Worm (Caenorhabditis elegans) whole organism, L1 larva: ENCODE data around the gene nhr-233.
A peak's percentile ranks its signal among the peaks of the same experiment; 100 is the strongest.

Experiments used
- F16B12.6 ChIP-seq: fragments of 150-350 bp; optimal IDR thresholded peaks from 2 replicates; lab custom pipeline; 2014; ENCODE audit warnings: missing biosample characterization, missing genetic modification characterization
- Y116A8C.19 ChIP-seq: sonication (generic microtip); optimal IDR thresholded peaks from 2 replicates; lab custom pipeline; 2016; ENCODE audit warnings: missing compliant biosample characterization, missing genetic modification characterization, borderline replicate concordance
- aha-1 ChIP-seq: fragments of 150-350 bp; optimal IDR thresholded peaks from 2 replicates; lab custom pipeline; 2014; ENCODE audit warnings: missing biosample characterization, missing genetic modification characterization
- alr-1 ChIP-seq: fragments of 200-800 bp; sonication (Bioruptor generic); optimal IDR thresholded peaks from 2 replicates; lab custom pipeline; 2018; ENCODE audit warnings: borderline replicate concordance, mild to moderate bottlenecking, missing genetic modification characterization, missing compliant biosample characterization
- ama-1 ChIP-seq: fragments of 150-350 bp; optimal IDR thresholded peaks from 2 replicates; lab custom pipeline; 2014
- ceh-8 ChIP-seq: fragments of 200-800 bp; sonication (Bioruptor generic); optimal IDR thresholded peaks from 2 replicates; lab custom pipeline; 2018; ENCODE audit warnings: mild to moderate bottlenecking, missing genetic modification characterization, moderate library complexity, missing compliant biosample characterization
- ceh-82 ChIP-seq, 3 experiments: fragments of 150-350 bp in 1 of 3; sonication (generic microtip) in 2 of 3; optimal IDR thresholded peaks; 2 replicates each; lab custom pipeline; 2014 to 2017; ENCODE audit warnings: missing biosample characterization in 3 of 3, missing genetic modification characterization in 3 of 3
- ceh-88 ChIP-seq: fragments of 200-800 bp; sonication (Bioruptor generic); IDR thresholded peaks from 2 replicates; pipeline ENCODE4 v1.3.6; 2022; ENCODE audit warnings: missing genetic modification characterization, missing compliant biosample characterization
- ceh-90 ChIP-seq: sonication (generic microtip); optimal IDR thresholded peaks from 2 replicates; lab custom pipeline; 2016; ENCODE audit warnings: missing genetic modification characterization, missing compliant biosample characterization
- dpl-1 ChIP-seq, 3 experiments: fragments of 150-350 bp in 2 of 3; sonication (generic microtip) in 1 of 3; optimal IDR thresholded peaks; 2 replicates each; lab custom pipeline; 2014 to 2017; ENCODE audit warnings: missing biosample characterization in 3 of 3, missing genetic modification characterization in 3 of 3, missing genetic modification reagents in 3 of 3
- dsc-1 ChIP-seq: sonication (generic microtip); optimal IDR thresholded peaks from 2 replicates; lab custom pipeline; 2016; ENCODE audit warnings: mild to moderate bottlenecking, missing genetic modification characterization, missing compliant biosample characterization
- efl-3 ChIP-seq: fragments of 200-800 bp; sonication (Bioruptor generic); optimal IDR thresholded peaks from 2 replicates; lab custom pipeline; 2018; ENCODE audit warnings: mild to moderate bottlenecking, missing genetic modification characterization, missing compliant biosample characterization
- egl-13 ChIP-seq: sonication (generic microtip); optimal IDR thresholded peaks from 2 replicates; lab custom pipeline; 2016; ENCODE audit warnings: missing genotype, missing genetic modification reagents, missing genetic modification characterization, missing compliant biosample characterization
- egl-27 ChIP-seq, 2 experiments: fragments of 150-350 bp in 1 of 2; sonication (generic microtip); optimal IDR thresholded peaks; 3 replicates each; lab custom pipeline; 2017 to 2018; ENCODE audit warnings: missing biosample characterization in 2 of 2, missing genetic modification characterization in 2 of 2, missing genetic modification reagents in 2 of 2
- elt-2 ChIP-seq: sonication (generic microtip); optimal IDR thresholded peaks from 2 replicates; lab custom pipeline; 2016; ENCODE audit warnings: missing genetic modification characterization, mild to moderate bottlenecking, inconsistent platforms, missing compliant biosample characterization, missing genetic modification reagents
- fkh-4 ChIP-seq: sonication (generic microtip); optimal IDR thresholded peaks from 2 replicates; lab custom pipeline; 2016; ENCODE audit warnings: missing compliant biosample characterization, missing genetic modification characterization, borderline replicate concordance
- fkh-8 ChIP-seq: sonication (generic microtip); optimal IDR thresholded peaks from 2 replicates; lab custom pipeline; 2016; ENCODE audit warnings: mild to moderate bottlenecking, missing genetic modification characterization, missing compliant biosample characterization
- grh-1 ChIP-seq: fragments of 200-800 bp; sonication (Bioruptor generic); IDR thresholded peaks from 2 replicates; pipeline ENCODE4 v1.3.6; 2022; ENCODE audit warnings: missing genetic modification reagents, missing genetic modification characterization, missing compliant biosample characterization
- hlh-4 ChIP-seq: sonication (generic microtip); optimal IDR thresholded peaks from 2 replicates; lab custom pipeline; 2016; ENCODE audit warnings: mild to moderate bottlenecking, missing genetic modification characterization, missing compliant biosample characterization
- hpl-2 ChIP-seq: fragments of 150-350 bp; optimal IDR thresholded peaks from 2 replicates; lab custom pipeline; 2014; ENCODE audit warnings: missing biosample characterization, missing genetic modification reagents, missing genetic modification characterization
- jun-1 ChIP-seq: fragments of 150-350 bp; optimal IDR thresholded peaks from 2 replicates; lab custom pipeline; 2014; ENCODE audit warnings: missing biosample characterization, missing genetic modification reagents, missing genetic modification characterization
- lsy-2 ChIP-seq, 2 experiments: fragments of 150-350 bp; optimal IDR thresholded peaks; 2 replicates each; lab custom pipeline; 2014; ENCODE audit warnings: missing biosample characterization in 2 of 2, missing genetic modification characterization in 2 of 2
- mdl-1 ChIP-seq, 2 experiments: fragments of 150-350 bp; optimal IDR thresholded peaks; 2 replicates each; lab custom pipeline; 2014 to 2017; ENCODE audit warnings: missing biosample characterization in 2 of 2, missing genetic modification characterization in 2 of 2, inconsistent platforms in 1 of 2
- mep-1 ChIP-seq: fragments of 150-350 bp; optimal IDR thresholded peaks from 2 replicates; lab custom pipeline; 2014; ENCODE audit warnings: missing biosample characterization, missing genetic modification characterization
- nhr-12 ChIP-seq: sonication (generic microtip); optimal IDR thresholded peaks from 2 replicates; lab custom pipeline; 2017; ENCODE audit warnings: missing biosample characterization, missing genetic modification characterization
- nhr-20 ChIP-seq: sonication (generic microtip); optimal IDR thresholded peaks from 2 replicates; lab custom pipeline; 2016; ENCODE audit warnings: mild to moderate bottlenecking, missing genetic modification characterization, missing compliant biosample characterization
- nhr-237 ChIP-seq: fragments of 150-350 bp; optimal IDR thresholded peaks from 2 replicates; lab custom pipeline; 2014; ENCODE audit warnings: missing biosample characterization, missing genetic modification characterization
- nhr-71 ChIP-seq: sonication (generic microtip); optimal IDR thresholded peaks from 2 replicates; lab custom pipeline; 2016; ENCODE audit warnings: mild to moderate bottlenecking, missing genetic modification characterization, moderate library complexity, missing compliant biosample characterization
- nhr-76 ChIP-seq: sonication (generic microtip); optimal IDR thresholded peaks from 2 replicates; lab custom pipeline; 2017; ENCODE audit warnings: missing biosample characterization, missing genetic modification characterization
- nhr-84 ChIP-seq: sonication (generic microtip); optimal IDR thresholded peaks from 2 replicates; lab custom pipeline; 2017; ENCODE audit warnings: missing biosample characterization, missing genetic modification characterization
- nhr-85 ChIP-seq: sonication (generic microtip); peaks from one replicate; lab custom pipeline; 2016; ENCODE audit warnings: missing genetic modification characterization, inconsistent platforms, missing compliant biosample characterization
- pax-3 ChIP-seq: fragments of 200-800 bp; sonication (Bioruptor generic); optimal IDR thresholded peaks from 2 replicates; lab custom pipeline; 2018; ENCODE audit warnings: mild to moderate bottlenecking, missing genetic modification characterization, moderate library complexity, missing compliant biosample characterization
- rnt-1 ChIP-seq: sonication (generic microtip); optimal IDR thresholded peaks from 2 replicates; lab custom pipeline; 2016; ENCODE audit warnings: mild to moderate bottlenecking, missing genetic modification characterization, moderate library complexity, missing compliant biosample characterization
- snpc-4 ChIP-seq: fragments of 150-350 bp; optimal IDR thresholded peaks from 2 replicates; lab custom pipeline; 2014; ENCODE audit warnings: missing biosample characterization, missing genetic modification characterization
- snu-23 ChIP-seq: sonication (generic microtip); optimal IDR thresholded peaks from 2 replicates; lab custom pipeline; 2016; ENCODE audit warnings: missing genetic modification characterization, missing compliant biosample characterization
- sox-4 ChIP-seq: sonication (generic microtip); optimal IDR thresholded peaks from 2 replicates; lab custom pipeline; 2016; ENCODE audit warnings: missing genetic modification characterization, missing compliant biosample characterization
- sptf-1 ChIP-seq: fragments of 150-350 bp; optimal IDR thresholded peaks from 2 replicates; lab custom pipeline; 2014; ENCODE audit warnings: missing biosample characterization, missing genetic modification characterization
- swsn-7 ChIP-seq: sonication (generic microtip); optimal IDR thresholded peaks from 2 replicates; lab custom pipeline; 2016; ENCODE audit warnings: missing genetic modification characterization, missing compliant biosample characterization
- tlp-1 ChIP-seq: fragments of 150-350 bp; optimal IDR thresholded peaks from 2 replicates; lab custom pipeline; 2014; ENCODE audit warnings: missing biosample characterization, missing genetic modification characterization
- unc-130 ChIP-seq: fragments of 150-350 bp; optimal IDR thresholded peaks from 2 replicates; lab custom pipeline; 2017; ENCODE audit warnings: missing biosample characterization, missing genetic modification characterization, inconsistent platforms
- unc-62 ChIP-seq: fragments of 150-350 bp; optimal IDR thresholded peaks from 2 replicates; lab custom pipeline; 2014; ENCODE audit warnings: missing biosample characterization, missing genetic modification reagents, missing genetic modification characterization
- unc-86 ChIP-seq: sonication (generic microtip); optimal IDR thresholded peaks from 2 replicates; lab custom pipeline; 2016; ENCODE audit warnings: missing genetic modification characterization, missing compliant biosample characterization
- unc-98 ChIP-seq: fragments of 200-800 bp; sonication (Bioruptor generic); IDR thresholded peaks from 2 replicates; pipeline ENCODE4 v1.3.6; 2022; ENCODE audit warnings: missing genetic modification characterization, missing compliant biosample characterization
- zag-1 ChIP-seq: fragments of 150-350 bp; optimal IDR thresholded peaks from 2 replicates; lab custom pipeline; 2014; ENCODE audit warnings: missing biosample characterization, missing genetic modification characterization
- ztf-11 ChIP-seq, 2 experiments: sonication (generic microtip); optimal IDR thresholded peaks; 2 replicates each; lab custom pipeline; 2016 to 2017; ENCODE audit warnings: missing genetic modification characterization in 2 of 2, missing biosample characterization in 1 of 2, missing compliant biosample characterization in 1 of 2

nhr-233 gene

ce11 chrV:16537908-16538446, 32.6 kb downstream of the nhr-233 start, which contains the start of gene Y32B12B.2 (continued):
- TF ChIP-seq snpc-4 (tag; lab: Kevin White, UChicago) (peak; percentile 63), ama-1 (no peak), snu-23 (GFP tag; lab: Kevin White, UChicago) (peak; percentile 68), nhr-71 (tag; lab: Kevin White, UChicago) (peak; percentile 77), grh-1 (GFP tag; lab: Robert Waterston, UW) (0 out of 2 replicates have a peak, but pooled peaks have one; percentile 49), lsy-2 (tag; optimal IDR thresholded peaks at IDR 0.05; lab: Kevin White, UChicago) (peak; percentile 96 to 98), Y116A8C.19 (tag; lab: Kevin White, UChicago) (no peak), nhr-12 (tag; lab: Kevin White, UChicago) (no peak), nhr-76 (tag; lab: Kevin White, UChicago) (no peak), ceh-88 (GFP tag; lab: Robert Waterston, UW) (no peak), egl-27 (tag; optimal IDR thresholded peaks at IDR 0.05; lab: Kevin White, UChicago) (no peak), unc-130 (tag; lab: Kevin White, UChicago) (peak; percentile 8), unc-86 (tag; lab: Kevin White, UChicago) (peak; percentile 74), hlh-4 (tag; lab: Kevin White, UChicago) (no peak), nhr-85 (tag; lab: Kevin White, UChicago) (peak; percentile 82), elt-2 (peak; percentile 38), zag-1 (tag; lab: Kevin White, UChicago) (no peak), pax-3 (tag; lab: Kevin White, UChicago) (peak; percentile 49), ztf-11 (tag; optimal IDR thresholded peaks at IDR 0.05; lab: Kevin White, UChicago) (peak in 1 of 2 experiments; percentile 31), egl-13 (tag; lab: Kevin White, UChicago) (peak; percentile 65), alr-1 (no peak), mdl-1 (tag; optimal IDR thresholded peaks at IDR 0.05; lab: Kevin White, UChicago) (peak in 1 of 2 experiments; percentile 20), tlp-1 (no peak), dsc-1 (tag; lab: Kevin White, UChicago) (peak; percentile 58), nhr-237 (tag; lab: Kevin White, UChicago) (no peak), mep-1 (tag; lab: Kevin White, UChicago) (no peak), nhr-20 (tag; lab: Kevin White, UChicago) (peak; percentile 64), dpl-1 (GFP tag; optimal IDR thresholded peaks at IDR 0.05; lab: Kevin White, UChicago) (peak; percentile 77 to 87 (median 84)), F16B12.6 (peak; percentile 88), sptf-1 (tag; lab: Kevin White, UChicago) (no peak), swsn-7 (peak; percentile 51), hpl-2 (GFP tag; lab: Kevin White, UChicago) (no peak), fkh-8 (tag; lab: Kevin White, UChicago) (peak; percentile 38), rnt-1 (tag; lab: Kevin White, UChicago) (no peak), nhr-84 (tag; lab: Kevin White, UChicago) (no peak), ceh-90 (tag; lab: Kevin White, UChicago) (peak; percentile 66), jun-1 (tag; lab: Kevin White, UChicago) (no peak), unc-98 (GFP tag; lab: Robert Waterston, UW) (peak; percentile 58), ceh-82 (tag; optimal IDR thresholded peaks at IDR 0.05; lab: Kevin White, UChicago) (peak; percentile 43 to 56 (median 45)), unc-62 (no peak), sox-4 (no peak), ceh-8 (GFP tag; lab: Kevin White, UChicago) (no peak), fkh-4 (peak; percentile 38), aha-1 (tag; lab: Kevin White, UChicago) (no peak), efl-3 (GFP tag; lab: Kevin White, UChicago) (no peak)
